Fruit fly (Drosophila melanogaster): ENCODE data around the gene CG3156.

CG3156 gene

dm6 chrX:487517-487957, at the start of gene CG3156, which contains the start of gene CG18273:
TSS of gene CG3156 (plus strand) at chrX:487878.
TSS of gene CG18273 (minus strand) at chrX:487581.
- peak; percentile 4 for TF ChIP-seq ovo (GFP tag; optimal IDR thresholded peaks at IDR 0.05)
- TF ChIP-seq pad (GFP tag; optimal IDR thresholded peaks at IDR 0.05), result peak; percentile 15
- no peak for TF ChIP-seq kay (GFP tag; ENCODE audit: borderline replicate concordance)
- TF ChIP-seq tj (GFP tag; optimal IDR thresholded peaks at IDR 0.05), result peak; percentile 6
- no peak for TF ChIP-seq cic (GFP tag; optimal IDR thresholded peaks at IDR 0.05)
- TF ChIP-seq CG7045 (GFP tag; optimal IDR thresholded peaks at IDR 0.05), result peak; percentile 1
- TF ChIP-seq CG1620 (GFP tag; optimal IDR thresholded peaks at IDR 0.05), result peak; percentile 21
- TF ChIP-seq Mnt (GFP tag; optimal IDR thresholded peaks at IDR 0.05), result peak; percentile 97
- peak; percentile 48 for TF ChIP-seq CG7101 (tag; optimal IDR thresholded peaks at IDR 0.05)
- TF ChIP-seq CG14711 (tag; optimal IDR thresholded peaks at IDR 0.05), result peak; percentile 35
- peak; percentile 57 for TF ChIP-seq bab1 (GFP tag; optimal IDR thresholded peaks at IDR 0.05)
- TF ChIP-seq Clk (GFP tag; optimal IDR thresholded peaks at IDR 0.05), result no peak
- TF ChIP-seq CG11617 (GFP tag; optimal IDR thresholded peaks at IDR 0.05), result peak; percentile 62

DNA sequence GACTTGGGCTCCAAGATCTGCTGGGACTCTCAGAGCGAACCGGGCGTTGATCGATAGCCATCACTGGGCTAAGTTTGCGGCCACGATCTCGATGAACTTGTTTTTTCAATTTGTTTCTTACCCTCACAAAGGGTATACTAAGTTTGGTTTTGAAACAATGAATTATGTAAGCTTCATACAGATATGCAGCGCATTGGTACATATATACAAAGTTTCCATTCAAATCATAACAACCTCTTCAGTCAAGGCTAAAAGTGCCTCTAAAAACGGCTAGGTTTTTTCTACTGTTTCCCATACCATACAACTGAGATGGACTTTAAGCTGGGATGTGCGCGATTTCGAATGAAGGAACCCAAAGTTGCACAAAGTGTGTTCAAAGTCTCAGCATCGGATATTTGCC, 46.4 kb upstream of the CG3156 start:
- TF ChIP-seq bab1 (GFP tag; optimal IDR thresholded peaks at IDR 0.05), result no peak
- no peak for TF ChIP-seq CG1620 (GFP tag; optimal IDR thresholded peaks at IDR 0.05)
- no peak for TF ChIP-seq CG33017 (tag; optimal IDR thresholded peaks at IDR 0.05)
- TF ChIP-seq cnc (optimal IDR thresholded peaks at IDR 0.05), result no peak

dm6 chrX:443981-444550, 43.6 kb upstream of the CG3156 start:
- TF ChIP-seq CG5204 (GFP tag; optimal IDR thresholded peaks at IDR 0.05) (no peak), ovo (GFP tag; optimal IDR thresholded peaks at IDR 0.05) (no peak), Crg-1 (GFP tag; optimal IDR thresholded peaks at IDR 0.05) (no peak), cic (GFP tag; optimal IDR thresholded peaks at IDR 0.05) (no peak), CG7101 (tag; optimal IDR thresholded peaks at IDR 0.05) (no peak), bab1 (GFP tag; optimal IDR thresholded peaks at IDR 0.05) (no peak), toe (GFP tag; optimal IDR thresholded peaks at IDR 0.05) (no peak), Hr96 (GFP tag; optimal IDR thresholded peaks at IDR 0.05) (no peak), CG12768 (GFP tag; optimal IDR thresholded peaks at IDR 0.05) (no peak), CG7045 (GFP tag; optimal IDR thresholded peaks at IDR 0.05) (no peak)

DNA sequence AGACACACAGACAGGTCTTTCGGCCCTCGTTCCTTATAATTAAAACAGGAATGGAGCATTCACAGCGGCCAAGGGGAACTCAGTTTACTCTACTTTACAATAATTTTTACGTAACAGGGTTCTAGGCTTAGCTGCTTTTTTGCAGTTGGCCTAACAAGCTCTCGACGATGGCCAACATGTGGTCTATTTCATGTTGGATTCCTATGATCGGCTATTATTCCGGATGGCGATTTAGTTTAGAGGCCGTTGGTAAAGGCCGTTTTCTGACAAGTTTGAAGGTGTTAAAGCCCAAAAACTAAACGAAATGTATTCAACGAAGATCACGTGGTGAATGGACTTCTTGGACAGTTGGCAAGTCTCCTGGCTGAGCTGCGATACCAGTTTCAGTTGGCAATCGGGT, 41.7 kb upstream of the CG3156 start:
- TF ChIP-seq Mnt (GFP tag; optimal IDR thresholded peaks at IDR 0.05) (no peak), cic (GFP tag; optimal IDR thresholded peaks at IDR 0.05) (no peak), CG5204 (GFP tag; optimal IDR thresholded peaks at IDR 0.05) (no peak), CG7045 (GFP tag; optimal IDR thresholded peaks at IDR 0.05) (no peak), CG7101 (tag; optimal IDR thresholded peaks at IDR 0.05) (no peak), pad (GFP tag; optimal IDR thresholded peaks at IDR 0.05) (no peak), bab1 (GFP tag; optimal IDR thresholded peaks at IDR 0.05) (no peak), Clk (GFP tag; optimal IDR thresholded peaks at IDR 0.05) (no peak), toe (GFP tag; optimal IDR thresholded peaks at IDR 0.05) (no peak)

- TF ChIP-seq Hr96 (GFP tag; optimal IDR thresholded peaks at IDR 0.05) (no peak), CG14711 (tag; optimal IDR thresholded peaks at IDR 0.05) (no peak), kay (GFP tag; ENCODE audit: borderline replicate concordance) (no peak), cnc (optimal IDR thresholded peaks at IDR 0.05) (no peak), CG7045 (GFP tag; optimal IDR thresholded peaks at IDR 0.05) (no peak), Mnt (GFP tag; optimal IDR thresholded peaks at IDR 0.05) (no peak), CG5204 (GFP tag; optimal IDR thresholded peaks at IDR 0.05) (no peak), CG1620 (GFP tag; optimal IDR thresholded peaks at IDR 0.05) (no peak), CG7101 (tag; optimal IDR thresholded peaks at IDR 0.05) (no peak), toe (GFP tag; optimal IDR thresholded peaks at IDR 0.05) (no peak), pad (GFP tag; optimal IDR thresholded peaks at IDR 0.05) (no peak)
Observed at dm6 chrX:448270-448669, 39.4 kb upstream of the CG3156 start.

DNA sequence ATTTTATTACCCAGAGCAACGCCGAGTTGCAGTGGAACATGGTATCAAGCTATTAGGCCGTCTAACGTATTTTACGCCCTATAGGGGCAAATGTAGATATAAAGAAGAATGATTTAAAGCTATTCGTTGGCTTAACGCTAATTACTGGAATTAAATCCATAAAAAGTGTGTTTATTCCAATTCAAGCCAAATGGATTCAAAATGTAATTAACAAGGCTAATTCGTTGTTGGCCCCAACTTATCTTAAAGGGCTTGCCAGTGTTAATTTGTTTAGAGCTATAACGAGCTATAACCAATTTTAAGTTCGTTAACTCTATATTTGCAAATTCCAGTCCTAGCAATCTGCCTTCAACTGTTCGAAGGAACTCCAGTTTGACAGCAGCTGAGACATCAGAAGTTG, 38.7 kb upstream of the CG3156 start:
- TF ChIP-seq Clk (GFP tag; optimal IDR thresholded peaks at IDR 0.05), result no peak
- no peak for TF ChIP-seq CG7101 (tag; optimal IDR thresholded peaks at IDR 0.05)
- no peak for TF ChIP-seq ovo (GFP tag; optimal IDR thresholded peaks at IDR 0.05)

DNA sequence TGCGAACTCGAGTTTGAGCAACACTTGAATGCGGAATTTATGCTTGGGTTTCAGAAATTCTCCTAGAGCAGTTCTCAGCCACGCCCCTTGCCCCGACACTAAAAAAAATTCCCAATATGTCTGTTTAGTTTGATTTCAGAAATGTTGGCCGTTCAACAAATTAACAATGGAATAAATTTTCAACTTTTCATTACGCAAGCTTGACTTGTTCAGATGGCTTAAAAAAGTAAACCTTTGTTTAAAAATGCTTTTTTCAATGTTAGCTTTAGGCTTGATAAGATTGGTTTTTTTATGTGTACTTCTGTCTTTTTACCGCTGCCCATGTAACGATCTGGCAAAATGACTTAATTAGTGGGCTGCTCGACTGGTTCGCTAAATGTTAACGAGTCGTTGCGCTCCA, 35.0 kb upstream of the CG3156 start:
- TF ChIP-seq pad (GFP tag; optimal IDR thresholded peaks at IDR 0.05), result no peak
- no peak for TF ChIP-seq CG11617 (GFP tag; optimal IDR thresholded peaks at IDR 0.05)
- no peak for TF ChIP-seq Hr96 (GFP tag; optimal IDR thresholded peaks at IDR 0.05)
- TF ChIP-seq Crg-1 (GFP tag; optimal IDR thresholded peaks at IDR 0.05), result no peak
- no peak for TF ChIP-seq Clk (GFP tag; optimal IDR thresholded peaks at IDR 0.05)
- TF ChIP-seq Mnt (GFP tag; optimal IDR thresholded peaks at IDR 0.05), result no peak
- no peak for TF ChIP-seq CG12768 (GFP tag; optimal IDR thresholded peaks at IDR 0.05)
- TF ChIP-seq tj (GFP tag; optimal IDR thresholded peaks at IDR 0.05), result no peak
- no peak for TF ChIP-seq cnc (optimal IDR thresholded peaks at IDR 0.05)
- TF ChIP-seq CG14711 (tag; optimal IDR thresholded peaks at IDR 0.05), result no peak
- no peak for TF ChIP-seq ovo (GFP tag; optimal IDR thresholded peaks at IDR 0.05)
- no peak for TF ChIP-seq CG33017 (tag; optimal IDR thresholded peaks at IDR 0.05)
- TF ChIP-seq CG5204 (GFP tag; optimal IDR thresholded peaks at IDR 0.05), result no peak
- TF ChIP-seq cic (GFP tag; optimal IDR thresholded peaks at IDR 0.05), result no peak
- no peak for TF ChIP-seq CG1620 (GFP tag; optimal IDR thresholded peaks at IDR 0.05)
- TF ChIP-seq CG7101 (tag; optimal IDR thresholded peaks at IDR 0.05), result no peak
- no peak for TF ChIP-seq kay (GFP tag; ENCODE audit: borderline replicate concordance)
- TF ChIP-seq CG7045 (GFP tag; optimal IDR thresholded peaks at IDR 0.05), result no peak

Measured in whole organism, adult.